In the genomic region with DNA sequence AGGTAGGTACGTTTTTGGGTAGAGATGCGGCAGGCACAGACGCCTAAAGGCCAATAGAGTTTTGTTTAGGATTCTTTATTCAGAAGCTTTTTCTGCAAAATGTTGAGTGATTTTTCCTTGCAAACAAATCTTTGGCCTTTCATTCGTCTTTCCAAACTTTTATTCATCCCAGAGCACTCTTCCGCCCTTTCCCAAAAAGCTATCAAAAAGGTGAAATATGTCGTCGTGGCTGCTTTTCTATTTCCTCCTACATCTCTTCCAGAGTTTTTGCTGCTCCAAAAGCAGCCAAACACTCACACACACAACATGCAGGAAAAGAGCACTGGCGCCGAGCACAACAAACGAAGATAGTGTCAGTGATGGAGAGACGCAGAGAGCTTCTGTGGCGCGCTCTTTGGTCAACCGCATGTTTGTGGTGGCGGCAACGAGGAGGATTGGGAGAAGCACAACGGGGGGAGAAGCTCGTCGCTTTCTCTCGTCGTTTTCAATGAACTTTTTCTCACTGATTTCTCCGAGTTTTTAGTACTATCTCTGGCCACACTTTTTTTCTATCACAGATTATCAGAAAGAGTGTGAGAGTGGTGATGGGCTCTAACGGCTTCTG, we compare ENCODE assay signal across 8 worm cellular contexts.
TF ChIP-seq lines count a peak whose summit lies in the region.

No protein-coding gene starts in this region.

TF ChIP-seq in whole organism, L1 larva, 84 proteins besides CTCF, POLR2A, EP300 and RAD21 (continues in another document):
- no peak for TF ChIP-seq elt-3 (tag; optimal IDR thresholded peaks at IDR 0.05; lab: Kevin White, UChicago)
- no peak for TF ChIP-seq nhr-90 (tag; optimal IDR thresholded peaks at IDR 0.05; lab: Kevin White, UChicago; ENCODE audit: poor library complexity)
- no peak for TF ChIP-seq irx-1 (tag; optimal IDR thresholded peaks at IDR 0.05; lab: Kevin White, UChicago)
- peak; percentile 64 for TF ChIP-seq nhr-19 (GFP tag; conservative IDR thresholded peaks at IDR 0.05; lab: Robert Waterston, UW)
- no peak for TF ChIP-seq F16B12.6 (tag; optimal IDR thresholded peaks at IDR 0.05; lab: Kevin White, UChicago)
- TF ChIP-seq unc-86 (tag; optimal IDR thresholded peaks at IDR 0.05; lab: Kevin White, UChicago): peak; percentile 39
- no peak for TF ChIP-seq nhr-28 (tag; optimal IDR thresholded peaks at IDR 0.05; lab: Kevin White, UChicago)
- no peak for TF ChIP-seq blmp-1 (tag; optimal IDR thresholded peaks at IDR 0.05; lab: Kevin White, UChicago)
- no peak for TF ChIP-seq pag-3 (tag; optimal IDR thresholded peaks at IDR 0.05; lab: Kevin White, UChicago; ENCODE audit: borderline replicate concordance, insufficient read depth)
- no peak for TF ChIP-seq C16A3.4 (tag; optimal IDR thresholded peaks at IDR 0.05; lab: Kevin White, UChicago)

TF ChIP-seq in whole organism, L2 larva, 48 proteins besides CTCF, POLR2A, EP300 and RAD21 (continues in another document):
- no peak for TF ChIP-seq mbf-1 (tag; optimal IDR thresholded peaks at IDR 0.05; lab: Kevin White, UChicago)
- no peak for TF ChIP-seq unc-62 (GFP tag; optimal IDR thresholded peaks at IDR 0.05; lab: Kevin White, UChicago)
- peak; percentile 78 for TF ChIP-seq unc-55 (GFP tag; optimal IDR thresholded peaks at IDR 0.05; lab: Kevin White, UChicago)
- TF ChIP-seq sma-9 (GFP tag; optimal IDR thresholded peaks at IDR 0.05; lab: Kevin White, UChicago): peak; percentile 60
- no peak for TF ChIP-seq sma-9 (tag; optimal IDR thresholded peaks at IDR 0.05; lab: Kevin White, UChicago)
- TF ChIP-seq elt-3 (tag; optimal IDR thresholded peaks at IDR 0.05; lab: Kevin White, UChicago): no peak
- TF ChIP-seq lin-13 (GFP tag; optimal IDR thresholded peaks at IDR 0.05; lab: Kevin White, UChicago): peak; percentile 20
- TF ChIP-seq ama-1 (optimal IDR thresholded peaks at IDR 0.05; lab: Kevin White, UChicago): no peak
- TF ChIP-seq crh-2 (tag; optimal IDR thresholded peaks at IDR 0.05; lab: Kevin White, UChicago): peak; percentile 29
- TF ChIP-seq C34F6.9 (tag; optimal IDR thresholded peaks at IDR 0.05; lab: Kevin White, UChicago): peak; percentile 63
- peak; percentile 72 for TF ChIP-seq nhr-129 (tag; optimal IDR thresholded peaks at IDR 0.05; lab: Kevin White, UChicago)

TF ChIP-seq in whole organism, L3 larva, 47 proteins besides CTCF, POLR2A, EP300 and RAD21 (continues in another document):
- peak; percentile 64 for TF ChIP-seq hmg-11 (tag; optimal IDR thresholded peaks at IDR 0.05; lab: Kevin White, UChicago)
- TF ChIP-seq lin-39 (tag; optimal IDR thresholded peaks at IDR 0.05; lab: Kevin White, UChicago): peak; percentile 55
- TF ChIP-seq unc-62 (GFP tag; optimal IDR thresholded peaks at IDR 0.05; lab: Kevin White, UChicago): no peak
- no peak for TF ChIP-seq R02D3.7 (tag; optimal IDR thresholded peaks at IDR 0.05; lab: Kevin White, UChicago)
- no peak for TF ChIP-seq ceh-9 (tag; optimal IDR thresholded peaks at IDR 0.05; lab: Kevin White, UChicago)
- peak; percentile 45 for TF ChIP-seq lin-15B (tag; optimal IDR thresholded peaks at IDR 0.05; lab: Kevin White, UChicago)
- peak; percentile 2 for TF ChIP-seq egl-5 (tag; optimal IDR thresholded peaks at IDR 0.05; lab: Kevin White, UChicago)
- TF ChIP-seq aly-2 (tag; optimal IDR thresholded peaks at IDR 0.05; lab: Kevin White, UChicago): no peak
- TF ChIP-seq snpc-4 (tag; optimal IDR thresholded peaks at IDR 0.05; lab: Kevin White, UChicago): peak; percentile 65
- peak; percentile 23 for TF ChIP-seq nhr-11 (tag; optimal IDR thresholded peaks at IDR 0.05; lab: Kevin White, UChicago)
- no peak for TF ChIP-seq eor-1 (tag; optimal IDR thresholded peaks at IDR 0.05; lab: Kevin White, UChicago)

TF ChIP-seq in whole organism, L4 larva, 104 proteins besides CTCF, POLR2A, EP300 and RAD21 (continues in another document):
- TF ChIP-seq mep-1 (tag; optimal IDR thresholded peaks at IDR 0.05; lab: Kevin White, UChicago): peak; percentile 45
- peak in 1 of 2 experiments; percentile 45 for TF ChIP-seq daf-16 (GFP tag; optimal IDR thresholded peaks at IDR 0.05; lab: Kevin White, UChicago)
- peak; percentile 87 for TF ChIP-seq daf-16 (tag; optimal IDR thresholded peaks at IDR 0.05; lab: Kevin White, UChicago)
- peak; percentile 50 for TF ChIP-seq set-16 (GFP tag; IDR thresholded peaks at IDR 0.05; lab: Robert Waterston, UW)
- no peak for TF ChIP-seq tag-97 (GFP tag; IDR thresholded peaks at IDR 0.05; lab: Robert Waterston, UW)
- TF ChIP-seq hlh-11 (tag; optimal IDR thresholded peaks at IDR 0.05; lab: Kevin White, UChicago): peak; percentile 87
- TF ChIP-seq nhr-102 (tag; optimal IDR thresholded peaks at IDR 0.05; lab: Kevin White, UChicago): peak; percentile 5
- peak; percentile 23 for TF ChIP-seq nhr-77 (tag; optimal IDR thresholded peaks at IDR 0.05; lab: Kevin White, UChicago)
- peak; percentile 79 for TF ChIP-seq hlh-30 (tag; optimal IDR thresholded peaks at IDR 0.05; lab: Kevin White, UChicago; ENCODE audit: insufficient read depth)
- 0 out of 2 replicates have a peak, but pooled peaks have one; percentile 13 for TF ChIP-seq T26A8.4 (GFP tag; IDR thresholded peaks at IDR 0.05; lab: Robert Waterston, UW)

TF ChIP-seq in whole organism, early embryonic, 17 proteins besides CTCF, POLR2A, EP300 and RAD21:
- TF ChIP-seq ceh-13 (GFP tag; optimal IDR thresholded peaks at IDR 0.05; lab: Kevin White, UChicago): no peak
- TF ChIP-seq hmg-4 (GFP tag; optimal IDR thresholded peaks at IDR 0.05; lab: Kevin White, UChicago): peak; percentile 13
TF ChIP-seq in whole organism, early embryonic: peak in this region for 1.

TF ChIP-seq in whole organism, late embryonic, 69 proteins besides CTCF, POLR2A, EP300 and RAD21:
- no peak for TF ChIP-seq ama-1 (optimal IDR thresholded peaks at IDR 0.05; lab: Kevin White, UChicago)
- no peak for TF ChIP-seq nhr-232 (tag; optimal IDR thresholded peaks at IDR 0.05; lab: Kevin White, UChicago)
- peak; percentile 29 for TF ChIP-seq ceh-31 (tag; optimal IDR thresholded peaks at IDR 0.05; lab: Kevin White, UChicago)
- peak; percentile 49 for TF ChIP-seq ceh-18 (tag; optimal IDR thresholded peaks at IDR 0.05; lab: Kevin White, UChicago)
- TF ChIP-seq unc-42 (tag; optimal IDR thresholded peaks at IDR 0.05; lab: Kevin White, UChicago): peak; percentile 17
- TF ChIP-seq rnt-1 (tag; optimal IDR thresholded peaks at IDR 0.05; lab: Kevin White, UChicago): peak; percentile 37
- TF ChIP-seq tbx-2 (tag; optimal IDR thresholded peaks at IDR 0.05; lab: Kevin White, UChicago): no peak
- no peak for TF ChIP-seq T23F11.4 (GFP tag; optimal IDR thresholded peaks at IDR 0.05; lab: Kevin White, UChicago)
- TF ChIP-seq F13H6.1 (tag; optimal IDR thresholded peaks at IDR 0.05; lab: Kevin White, UChicago): no peak
- TF ChIP-seq fkh-6 (tag; optimal IDR thresholded peaks at IDR 0.05; lab: Kevin White, UChicago): no peak
- no peak for TF ChIP-seq mec-3 (tag; optimal IDR thresholded peaks at IDR 0.05; lab: Kevin White, UChicago; ENCODE audit: borderline replicate concordance)
- TF ChIP-seq nfya-1 (tag; optimal IDR thresholded peaks at IDR 0.05; lab: Kevin White, UChicago): peak; percentile 71

TF ChIP-seq in whole organism, mixed stage, embryonic, 35 proteins besides CTCF, POLR2A, EP300 and RAD21:
- TF ChIP-seq mep-1 (tag; optimal IDR thresholded peaks at IDR 0.05; lab: Kevin White, UChicago): peak; percentile 0
- TF ChIP-seq drap-1 (GFP tag; optimal IDR thresholded peaks at IDR 0.05; lab: Kevin White, UChicago): peak; percentile 33
- no peak for TF ChIP-seq pha-4 (tag; optimal IDR thresholded peaks at IDR 0.05; lab: Kevin White, UChicago)
- TF ChIP-seq hlh-1 (tag; optimal IDR thresholded peaks at IDR 0.05; lab: Kevin White, UChicago): no peak
- no peak for TF ChIP-seq tbx-8 (GFP tag; optimal IDR thresholded peaks at IDR 0.05; lab: Kevin White, UChicago)
- no peak for TF ChIP-seq sptf-1 (tag; optimal IDR thresholded peaks at IDR 0.05; lab: Kevin White, UChicago)
- TF ChIP-seq unc-120 (tag; optimal IDR thresholded peaks at IDR 0.05; lab: Kevin White, UChicago; ENCODE audit: poor library complexity, severe bottlenecking): peak; percentile 77
- TF ChIP-seq ceh-83 (GFP tag; optimal IDR thresholded peaks at IDR 0.05; lab: Kevin White, UChicago): no peak
- TF ChIP-seq lin-32 (GFP tag; optimal IDR thresholded peaks at IDR 0.05; lab: Kevin White, UChicago): no peak
- no peak for TF ChIP-seq unc-39 (tag; optimal IDR thresholded peaks at IDR 0.05; lab: Kevin White, UChicago)

TF ChIP-seq in whole organism, young adult, 124 proteins besides CTCF, POLR2A, EP300 and RAD21 (continues in another document):
- TF ChIP-seq attf-5 (GFP tag; optimal IDR thresholded peaks at IDR 0.05; lab: Kevin White, UChicago): peak; percentile 55
- no peak for TF ChIP-seq egl-18 (GFP tag; IDR thresholded peaks at IDR 0.05; lab: Robert Waterston, UW)
- TF ChIP-seq ccch-3 (GFP tag; optimal IDR thresholded peaks at IDR 0.05; lab: Kevin White, UChicago): no peak
- no peak for TF ChIP-seq F52B5.7 (tag; optimal IDR thresholded peaks at IDR 0.05; lab: Kevin White, UChicago)
- TF ChIP-seq ets-4 (GFP tag; optimal IDR thresholded peaks at IDR 0.05; lab: Kevin White, UChicago): peak; percentile 48
- no peak for TF ChIP-seq ztf-3 (GFP tag; optimal IDR thresholded peaks at IDR 0.05; lab: Kevin White, UChicago)
- TF ChIP-seq xnd-1 (tag; optimal IDR thresholded peaks at IDR 0.05; lab: Kevin White, UChicago): no peak
- TF ChIP-seq efl-1 (GFP tag; optimal IDR thresholded peaks at IDR 0.05; lab: Kevin White, UChicago): no peak
- no peak for TF ChIP-seq chd-7 (tag; optimal IDR thresholded peaks at IDR 0.05; lab: Kevin White, UChicago)
- peak; percentile 42; the same call in 1 of the 2 replicates for TF ChIP-seq dox-1 (GFP tag; IDR thresholded peaks at IDR 0.05; lab: Robert Waterston, UW)
- no peak for TF ChIP-seq snpc-4 (GFP tag; optimal IDR thresholded peaks at IDR 0.05; lab: Kevin White, UChicago)
- TF ChIP-seq snpc-4 (tag; optimal IDR thresholded peaks at IDR 0.05; lab: Kevin White, UChicago): peak; percentile 34 to 58 (median 40)
- no peak for TF ChIP-seq D2030.7 (GFP tag; IDR thresholded peaks at IDR 0.05; lab: Robert Waterston, UW)
- no peak for TF ChIP-seq let-607 (tag; optimal IDR thresholded peaks at IDR 0.05; lab: Kevin White, UChicago)
- no peak for TF ChIP-seq C06A6.2 (GFP tag; conservative IDR thresholded peaks at IDR 0.05; lab: Robert Waterston, UW)
- TF ChIP-seq ama-1 (optimal IDR thresholded peaks at IDR 0.05; lab: Kevin White, UChicago): no peak
- no peak for TF ChIP-seq ama-1 (GFP tag; optimal IDR thresholded peaks at IDR 0.05; lab: Kevin White, UChicago)
- peak; percentile 48 for TF ChIP-seq mcd-1 (GFP tag; IDR thresholded peaks at IDR 0.05; lab: Robert Waterston, UW)
- peak; percentile 47; the same call in 1 of the 2 replicates for TF ChIP-seq B0336.3 (GFP tag; IDR thresholded peaks at IDR 0.05; lab: Robert Waterston, UW)
- no peak for TF ChIP-seq Y79H2A.3 (GFP tag; conservative IDR thresholded peaks at IDR 0.05; lab: Robert Waterston, UW)
- TF ChIP-seq lsy-27 (tag; optimal IDR thresholded peaks at IDR 0.05; lab: Kevin White, UChicago; ENCODE audit: borderline replicate concordance, insufficient read depth): no peak
- no peak for TF ChIP-seq F57A8.1 (GFP tag; optimal IDR thresholded peaks at IDR 0.05; lab: Kevin White, UChicago)
- TF ChIP-seq K12H6.12 (tag; optimal IDR thresholded peaks at IDR 0.05; lab: Kevin White, UChicago): peak; percentile 65
